Worm (Caenorhabditis elegans) whole organism, mixed stage, embryonic: Measurements from ENCODE around the gene nspd-4.

Source experiments
- drap-1 ChIP-seq: fragments of 200-800 bp; sonication (Bioruptor generic); optimal IDR thresholded peaks from 3 replicates; lab custom pipeline; 2018; ENCODE audit warnings: mild to moderate bottlenecking, missing genetic modification characterization, missing compliant biosample characterization
- elt-1 ChIP-seq: sonication (generic microtip); optimal IDR thresholded peaks from 2 replicates; lab custom pipeline; 2017; ENCODE audit warnings: missing genetic modification characterization, mild to moderate bottlenecking, missing compliant biosample characterization, antibody characterized with exemption, moderate library complexity, borderline replicate concordance; ENCODE audit not compliant: insufficient read depth
- elt-3 ChIP-seq: fragments of 150-350 bp; optimal IDR thresholded peaks from 2 replicates; lab custom pipeline; 2014; ENCODE audit warnings: missing biosample characterization, missing genetic modification characterization
- zip-8 ChIP-seq: fragments of 150-350 bp; optimal IDR thresholded peaks from 2 replicates; lab custom pipeline; 2014; ENCODE audit warnings: missing biosample characterization, missing genetic modification characterization
- ztf-11 ChIP-seq: fragments of 150-350 bp; optimal IDR thresholded peaks from 2 replicates; lab custom pipeline; 2014; ENCODE audit warnings: missing biosample characterization, missing genetic modification characterization

DNA sequence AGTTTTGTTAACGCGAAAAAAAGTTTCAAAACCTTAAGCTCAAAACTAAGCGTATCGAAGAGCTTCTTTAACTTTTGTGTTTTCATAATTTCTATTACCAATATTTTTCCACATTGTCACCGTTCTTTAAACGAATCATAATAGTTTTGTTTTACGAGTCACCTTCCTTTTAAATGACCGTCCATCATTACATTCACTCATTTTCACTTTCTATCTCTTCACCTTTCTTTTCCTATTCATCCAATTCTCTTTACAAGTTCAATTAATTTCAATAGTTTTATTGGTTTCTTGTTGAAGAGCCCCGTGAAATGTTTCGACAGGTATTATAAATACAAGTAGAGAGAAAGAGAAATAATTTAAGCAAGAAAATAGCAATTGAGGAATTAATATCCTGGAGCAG, 29.4 kb downstream of the nspd-4 start:
- TF ChIP-seq drap-1 (GFP tag; lab: Kevin White, UChicago) (no peak), elt-3 (no peak), ztf-11 (tag; lab: Kevin White, UChicago) (no peak), elt-1 (tag; lab: Kevin White, UChicago) (no peak), zip-8 (tag; lab: Kevin White, UChicago) (no peak)
